Worm (Caenorhabditis elegans): ENCODE data around the gene R02F2.8.

ce11 chrIII:5512502-5512901 lies 17.4 kb upstream of the R02F2.8 start, which contains the start of gene pqn-25:
- TF ChIP-seq nhr-237 (tag; optimal IDR thresholded peaks at IDR 0.05) (no peak), nhr-25 (tag; optimal IDR thresholded peaks at IDR 0.05) (no peak)

All from whole organism, L2 larva.